Worm (Caenorhabditis elegans): ENCODE measurements around the gene nhr-66.

ce11 chrIV:8188421-8189112, 47.8 kb downstream of the nhr-66 start:
- TF ChIP-seq ref-1 (GFP tag; conservative IDR thresholded peaks at IDR 0.05) (no peak), flt-1 (GFP tag; IDR thresholded peaks at IDR 0.05) (no peak), cog-1 (tag; optimal IDR thresholded peaks at IDR 0.05) (no peak), klf-2 (GFP tag; conservative IDR thresholded peaks at IDR 0.05) (no peak), med-1 (GFP tag; optimal IDR thresholded peaks at IDR 0.05; ENCODE audit: insufficient read depth) (no peak), ztf-29 (GFP tag; IDR thresholded peaks at IDR 0.05) (no peak), tab-1 (GFP tag; IDR thresholded peaks at IDR 0.05) (no peak), T22C8.4 (GFP tag; IDR thresholded peaks at IDR 0.05) (no peak), ztf-23 (GFP tag; IDR thresholded peaks at IDR 0.05) (no peak)

Data from whole organism, midembryonic.